Fruit fly (Drosophila melanogaster): ENCODE results near the gene CG31248.

The CG31248 gene

DNA sequence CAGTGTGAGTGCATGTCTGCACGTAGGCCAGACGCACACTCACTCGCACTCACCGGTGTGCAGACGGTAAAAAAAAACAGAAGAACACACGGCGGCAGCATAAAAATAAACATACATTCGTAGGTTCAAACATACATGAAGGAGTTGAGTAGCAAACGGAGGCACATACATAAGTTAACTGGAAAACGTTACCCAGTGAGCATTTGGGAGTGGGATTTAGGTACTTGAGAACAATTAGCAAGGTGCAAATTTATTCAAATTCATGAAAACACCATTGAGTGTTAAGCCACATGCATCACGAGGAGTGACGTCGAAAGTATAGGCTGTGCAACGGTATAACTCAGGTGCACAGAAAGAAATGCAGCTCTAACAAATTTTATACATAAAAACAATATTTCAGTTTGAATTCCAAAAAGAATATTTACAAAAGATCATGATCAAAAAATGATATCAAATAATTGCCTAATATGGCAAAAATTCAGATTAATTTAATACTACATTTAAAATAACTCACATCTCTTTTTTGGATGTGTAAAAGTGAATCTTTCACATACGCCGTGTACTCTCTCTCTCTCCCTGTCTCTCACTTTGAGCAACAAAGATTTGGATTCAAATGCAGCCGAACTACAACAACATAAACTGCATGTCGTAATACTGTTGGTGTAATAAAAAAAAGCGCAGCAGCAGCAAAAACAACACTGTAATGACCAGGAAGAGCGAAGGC lies 20.4 kb upstream of the CG31248 start:
- TF ChIP-seq ey (GFP tag; optimal IDR thresholded peaks at IDR 0.05) = peak; percentile 96
- TF ChIP-seq fru (GFP tag; optimal IDR thresholded peaks at IDR 0.05) = peak; percentile 96
- peak; percentile 92 for TF ChIP-seq psq (GFP tag; optimal IDR thresholded peaks at IDR 0.05)
- TF ChIP-seq Dif (GFP tag; optimal IDR thresholded peaks at IDR 0.05; ENCODE audit: partially characterized antibody) = no peak
- TF ChIP-seq woc (GFP tag; optimal IDR thresholded peaks at IDR 0.05) = peak; percentile 96
- TF ChIP-seq CG32264 (GFP tag; optimal IDR thresholded peaks at IDR 0.05) = peak; percentile 81
- peak; percentile 91 for TF ChIP-seq sv (GFP tag; optimal IDR thresholded peaks at IDR 0.05)
- TF ChIP-seq usp (GFP tag; optimal IDR thresholded peaks at IDR 0.05) = no peak
- TF ChIP-seq Vsx2 (GFP tag; optimal IDR thresholded peaks at IDR 0.05; ENCODE audit: partially characterized antibody) = no peak
- no peak for TF ChIP-seq Hr78 (GFP tag; optimal IDR thresholded peaks at IDR 0.05)
- peak in 1 of 2 experiments; percentile 97 for TF ChIP-seq foxo (GFP tag; optimal IDR thresholded peaks at IDR 0.05)
- TF ChIP-seq dsf (GFP tag; optimal IDR thresholded peaks at IDR 0.05; ENCODE audit: borderline replicate concordance) = peak; percentile 74
- TF ChIP-seq dmrt93B (GFP tag; optimal IDR thresholded peaks at IDR 0.05) = peak; percentile 94
- no peak for TF ChIP-seq tai (GFP tag; optimal IDR thresholded peaks at IDR 0.05)
- TF ChIP-seq Sp1 (GFP tag; optimal IDR thresholded peaks at IDR 0.05) = peak; percentile 91
- peak; percentile 41 for TF ChIP-seq CrebA (GFP tag; optimal IDR thresholded peaks at IDR 0.05; ENCODE audit: borderline replicate concordance)
- peak; percentile 94 for TF ChIP-seq Hnf4 (GFP tag; optimal IDR thresholded peaks at IDR 0.05)
- no peak for TF ChIP-seq Myc (optimal IDR thresholded peaks at IDR 0.05)
- peak; percentile 97 for TF ChIP-seq h (GFP tag; optimal IDR thresholded peaks at IDR 0.05)
- TF ChIP-seq HLH106 (tag; optimal IDR thresholded peaks at IDR 0.05) = peak; percentile 98
- peak; percentile 91 for TF ChIP-seq CG9705 (GFP tag; optimal IDR thresholded peaks at IDR 0.05)
- no peak for TF ChIP-seq pan (optimal IDR thresholded peaks at IDR 0.05)
- TF ChIP-seq Jra (GFP tag; optimal IDR thresholded peaks at IDR 0.05) = peak; percentile 94
- peak; percentile 98 for TF ChIP-seq OdsH (GFP tag; optimal IDR thresholded peaks at IDR 0.05)
- TF ChIP-seq sage (GFP tag; optimal IDR thresholded peaks at IDR 0.05) = peak; percentile 54
- TF ChIP-seq Mio (GFP tag; optimal IDR thresholded peaks at IDR 0.05) = no peak
- peak; percentile 78 for TF ChIP-seq GATAd (GFP tag; optimal IDR thresholded peaks at IDR 0.05)
- peak; percentile 92 for TF ChIP-seq br (GFP tag; optimal IDR thresholded peaks at IDR 0.05)
- no peak for TF ChIP-seq Rel (GFP tag; optimal IDR thresholded peaks at IDR 0.05)
- peak; percentile 73 for TF ChIP-seq Rel (tag; optimal IDR thresholded peaks at IDR 0.05)
- no peak for TF ChIP-seq Dfd (GFP tag; optimal IDR thresholded peaks at IDR 0.05)
- TF ChIP-seq brk (GFP tag; optimal IDR thresholded peaks at IDR 0.05) = peak; percentile 91
- no peak for TF ChIP-seq N (GFP tag; optimal IDR thresholded peaks at IDR 0.05)
- TF ChIP-seq Abd-B (GFP tag; optimal IDR thresholded peaks at IDR 0.05) = no peak
- TF ChIP-seq jim (GFP tag; optimal IDR thresholded peaks at IDR 0.05) = peak; percentile 59
- no peak for TF ChIP-seq Hr83 (GFP tag; optimal IDR thresholded peaks at IDR 0.05; ENCODE audit: poor library complexity, severe bottlenecking)
- TF ChIP-seq lola (GFP tag; optimal IDR thresholded peaks at IDR 0.05) = no peak
- TF ChIP-seq dl (GFP tag; optimal IDR thresholded peaks at IDR 0.05; ENCODE audit: insufficient read depth in 1 of 2, partially characterized antibody in 2 of 2) = peak in 1 of 2 experiments; percentile 18
- peak; percentile 96 for TF ChIP-seq rgr (GFP tag; optimal IDR thresholded peaks at IDR 0.05)

DNA sequence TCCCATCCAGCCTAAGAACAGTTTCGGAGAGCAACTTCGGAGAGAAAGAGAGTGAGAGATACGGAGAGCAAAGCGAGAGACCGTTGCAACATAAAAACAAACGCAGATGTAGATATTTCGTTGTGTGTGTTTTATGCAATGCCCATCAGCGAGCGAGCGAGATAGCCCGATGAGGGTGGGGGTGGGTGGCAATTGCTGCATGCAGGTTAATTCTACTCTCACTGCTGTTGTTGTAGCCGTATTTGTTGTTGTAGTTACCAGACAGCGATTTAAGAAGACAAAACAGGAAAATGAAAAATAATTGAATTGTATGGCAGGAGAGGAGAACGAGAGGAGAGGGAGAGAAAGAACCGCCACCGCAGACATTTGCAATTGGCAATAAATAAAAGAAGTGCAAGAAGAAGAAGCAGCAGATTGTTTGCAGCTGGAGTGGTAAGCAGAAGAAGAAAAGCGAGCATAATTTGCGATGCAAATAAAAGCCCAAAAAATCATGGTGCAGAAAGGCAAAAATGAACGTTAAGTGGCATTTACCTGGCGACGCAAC lies 19.3 kb upstream of the CG31248 start:
- TF ChIP-seq Dfd (GFP tag; optimal IDR thresholded peaks at IDR 0.05) (no peak), Dif (GFP tag; optimal IDR thresholded peaks at IDR 0.05; ENCODE audit: partially characterized antibody) (peak; percentile 81), dl (GFP tag; optimal IDR thresholded peaks at IDR 0.05; ENCODE audit: insufficient read depth in 1 of 2, partially characterized antibody in 2 of 2) (peak; percentile 59 to 66), OdsH (GFP tag; optimal IDR thresholded peaks at IDR 0.05) (no peak), woc (GFP tag; optimal IDR thresholded peaks at IDR 0.05) (no peak), psq (GFP tag; optimal IDR thresholded peaks at IDR 0.05) (peak; percentile 52), brk (GFP tag; optimal IDR thresholded peaks at IDR 0.05) (no peak)

All from whole organism, wandering third instar larva.